In genomic region chrX:11176073-11176472, dm6 we compare ENCODE assay signal across 3 fruit fly cellular contexts.
A peak's percentile ranks its signal among the peaks of the same experiment; 100 is the strongest.
TF ChIP-seq lines count a peak whose summit lies in the region.

No protein-coding gene starts in this region.

- TF ChIP-seq CTCF in whole organism, embryonic (GFP tag; optimal IDR thresholded peaks at IDR 0.05; lab: Kevin White, UChicago): no peak

TF ChIP-seq in whole organism, embryonic, 481 proteins besides CTCF, POLR2A, EP300 and RAD21:
- TF ChIP-seq crol (GFP tag; IDR thresholded peaks at IDR 0.05; lab: Robert Waterston, UW) (peak; percentile 56), CG14441 (GFP tag; IDR thresholded peaks at IDR 0.05; lab: Robert Waterston, UW) (no peak), CG9437 (GFP tag; optimal IDR thresholded peaks at IDR 0.05; lab: Kevin White, UChicago) (no peak)

TF ChIP-seq in whole organism, prepupa, 60 proteins besides CTCF, POLR2A, EP300 and RAD21:
- TF ChIP-seq svp (GFP tag; lab: Kevin White, UChicago) (peak; percentile 23), CG10631 (GFP tag; optimal IDR thresholded peaks at IDR 0.05; lab: Kevin White, UChicago) (no peak)

TF ChIP-seq in whole organism, wandering third instar larva, 38 proteins besides CTCF, POLR2A, EP300 and RAD21:
- TF ChIP-seq Dfd (GFP tag; optimal IDR thresholded peaks at IDR 0.05; lab: Kevin White, UChicago) (peak; percentile 74), HLH106 (tag; optimal IDR thresholded peaks at IDR 0.05; lab: Kevin White, UChicago) (no peak), Myc (optimal IDR thresholded peaks at IDR 0.05; lab: Kevin White, UChicago) (no peak)
